Worm (Caenorhabditis elegans) whole organism, L3 larva: ENCODE results near the gene cdgs-1.

Experiments used
- R02D3.7 ChIP-seq: fragments of 150-350 bp; optimal IDR thresholded peaks from 2 replicates; lab custom pipeline; 2014; ENCODE audit warnings: missing biosample characterization, missing genetic modification characterization
- ZK546.5 ChIP-seq: sonication (generic microtip); optimal IDR thresholded peaks from 2 replicates; lab custom pipeline; 2017; ENCODE audit warnings: missing biosample characterization, missing genetic modification characterization
- aly-2 ChIP-seq: fragments of 150-350 bp; optimal IDR thresholded peaks from 2 replicates; lab custom pipeline; 2014; ENCODE audit warnings: missing biosample characterization, missing genetic modification characterization
- ama-1 ChIP-seq: fragments of 150-350 bp; optimal IDR thresholded peaks from 2 replicates; lab custom pipeline; 2018
- ceh-16 ChIP-seq: sonication (generic microtip); optimal IDR thresholded peaks from 2 replicates; lab custom pipeline; 2017; ENCODE audit warnings: missing biosample characterization, missing genetic modification characterization
- ceh-28 ChIP-seq: fragments of 150-350 bp; optimal IDR thresholded peaks from 2 replicates; lab custom pipeline; 2014; ENCODE audit warnings: missing biosample characterization, missing genetic modification reagents, missing genetic modification characterization
- ceh-82 ChIP-seq: fragments of 150-350 bp; optimal IDR thresholded peaks from 2 replicates; lab custom pipeline; 2014; ENCODE audit warnings: missing biosample characterization, missing genetic modification characterization
- ceh-9 ChIP-seq: sonication (generic microtip); optimal IDR thresholded peaks from 2 replicates; lab custom pipeline; 2018; ENCODE audit warnings: missing biosample characterization, missing genetic modification characterization
- daf-12 ChIP-seq: fragments of 150-350 bp; optimal IDR thresholded peaks from 2 replicates; lab custom pipeline; 2014; ENCODE audit warnings: missing biosample characterization, missing genetic modification reagents, missing genetic modification characterization
- egl-27 ChIP-seq: sonication (generic microtip); optimal IDR thresholded peaks from 4 replicates; lab custom pipeline; 2017; ENCODE audit warnings: missing biosample characterization, missing genetic modification reagents, missing genetic modification characterization
- egl-5 ChIP-seq: fragments of 150-350 bp; optimal IDR thresholded peaks from 2 replicates; lab custom pipeline; 2017; ENCODE audit warnings: missing biosample characterization, missing genetic modification reagents, missing genetic modification characterization, inconsistent platforms
- elt-1 ChIP-seq: fragments of 150-350 bp; optimal IDR thresholded peaks from 2 replicates; lab custom pipeline; 2014; ENCODE audit warnings: missing biosample characterization, missing genetic modification characterization
- elt-2 ChIP-seq: sonication (generic microtip); optimal IDR thresholded peaks from 2 replicates; lab custom pipeline; 2016; ENCODE audit warnings: missing genetic modification reagents, mild to moderate bottlenecking, missing genetic modification characterization, missing compliant biosample characterization
- elt-3 ChIP-seq, 3 experiments: fragments of 150-350 bp in 1 of 3; sonication (generic microtip) in 2 of 3; optimal IDR thresholded peaks; 2 replicates in 2 of 3; 4 replicates in 1 of 3; lab custom pipeline; 2014 to 2017; ENCODE audit warnings: missing biosample characterization in 3 of 3, missing genetic modification characterization in 3 of 3
- eor-1 ChIP-seq, 2 experiments: fragments of 150-350 bp; optimal IDR thresholded peaks; 2 replicates each; lab custom pipeline; 2014 to 2018; ENCODE audit warnings: missing biosample characterization in 2 of 2, missing genetic modification characterization in 2 of 2
- fkh-10 ChIP-seq: sonication (generic microtip); optimal IDR thresholded peaks from 2 replicates; lab custom pipeline; 2017; ENCODE audit warnings: missing biosample characterization, missing genetic modification reagents, missing genetic modification characterization
- fkh-2 ChIP-seq: fragments of 150-350 bp; optimal IDR thresholded peaks from 2 replicates; lab custom pipeline; 2014; ENCODE audit warnings: missing biosample characterization, missing genetic modification reagents, missing genetic modification characterization
- fos-1 ChIP-seq: fragments of 150-350 bp; optimal IDR thresholded peaks from 2 replicates; lab custom pipeline; 2014; ENCODE audit warnings: missing biosample characterization, missing genetic modification characterization
- hmg-11 ChIP-seq: sonication (generic microtip); optimal IDR thresholded peaks from 2 replicates; lab custom pipeline; 2016; ENCODE audit warnings: missing genetic modification characterization, missing compliant biosample characterization
- jun-1 ChIP-seq: fragments of 150-350 bp; optimal IDR thresholded peaks from 2 replicates; lab custom pipeline; 2014; ENCODE audit warnings: missing biosample characterization, missing genetic modification reagents, missing genetic modification characterization
- lin-15B ChIP-seq: fragments of 150-350 bp; optimal IDR thresholded peaks from 2 replicates; lab custom pipeline; 2014; ENCODE audit warnings: missing biosample characterization, missing genetic modification characterization
- lin-39 ChIP-seq: fragments of 150-350 bp; optimal IDR thresholded peaks from 2 replicates; lab custom pipeline; 2018; ENCODE audit warnings: missing biosample characterization, missing genetic modification reagents, missing genetic modification characterization
- lsy-12 ChIP-seq: sonication (generic microtip); optimal IDR thresholded peaks from 2 replicates; lab custom pipeline; 2016; ENCODE audit warnings: mild to moderate bottlenecking, missing genetic modification characterization, missing compliant biosample characterization
- mdl-1 ChIP-seq: fragments of 150-350 bp; optimal IDR thresholded peaks from 2 replicates; lab custom pipeline; 2014; ENCODE audit warnings: missing biosample characterization, missing genetic modification characterization
- mml-1 ChIP-seq: fragments of 150-350 bp; sonication (generic microtip); optimal IDR thresholded peaks from 3 replicates; lab custom pipeline; 2014; ENCODE audit warnings: missing biosample characterization, missing genetic modification characterization
- nfya-1 ChIP-seq: sonication (generic microtip); optimal IDR thresholded peaks from 2 replicates; lab custom pipeline; 2017; ENCODE audit warnings: missing genetic modification characterization, mild to moderate bottlenecking, missing compliant biosample characterization, antibody characterized with exemption, moderate library complexity; ENCODE audit not compliant: insufficient read depth
- nhr-11 ChIP-seq: fragments of 150-350 bp; optimal IDR thresholded peaks from 2 replicates; lab custom pipeline; 2014; ENCODE audit warnings: missing biosample characterization, missing genetic modification characterization
- nhr-12 ChIP-seq: fragments of 150-350 bp; optimal IDR thresholded peaks from 2 replicates; lab custom pipeline; 2014; ENCODE audit warnings: missing biosample characterization, missing genetic modification characterization
- nhr-23 ChIP-seq: fragments of 150-350 bp; optimal IDR thresholded peaks from 2 replicates; lab custom pipeline; 2014; ENCODE audit warnings: missing biosample characterization, missing genetic modification reagents, missing genetic modification characterization
- nhr-237 ChIP-seq: fragments of 150-350 bp; optimal IDR thresholded peaks from 2 replicates; lab custom pipeline; 2014; ENCODE audit warnings: missing biosample characterization, missing genetic modification characterization
- nhr-25 ChIP-seq: sonication (generic microtip); optimal IDR thresholded peaks from 2 replicates; lab custom pipeline; 2017; ENCODE audit warnings: missing biosample characterization, missing genetic modification characterization
- nhr-28 ChIP-seq: fragments of 150-350 bp; optimal IDR thresholded peaks from 2 replicates; lab custom pipeline; 2014; ENCODE audit warnings: missing biosample characterization, missing genetic modification characterization
- nhr-43 ChIP-seq: sonication (generic microtip); optimal IDR thresholded peaks from 2 replicates; lab custom pipeline; 2016; ENCODE audit warnings: mild to moderate bottlenecking, missing genetic modification characterization, missing compliant biosample characterization; ENCODE audit not compliant: poor library complexity, severe bottlenecking
- nhr-67 ChIP-seq: fragments of 150-350 bp; optimal IDR thresholded peaks from 2 replicates; lab custom pipeline; 2014; ENCODE audit warnings: missing biosample characterization, missing genetic modification characterization
- nhr-76 ChIP-seq: fragments of 150-350 bp; sonication (generic microtip); optimal IDR thresholded peaks from 5 replicates; lab custom pipeline; 2014; ENCODE audit warnings: missing biosample characterization, missing genetic modification characterization
- nhr-77 ChIP-seq: fragments of 150-350 bp; optimal IDR thresholded peaks from 2 replicates; lab custom pipeline; 2014; ENCODE audit warnings: missing biosample characterization, missing genetic modification characterization
- pha-4 ChIP-seq: fragments of 150-350 bp; optimal IDR thresholded peaks from 2 replicates; lab custom pipeline; 2014; ENCODE audit warnings: missing biosample characterization, missing genetic modification reagents, missing genetic modification characterization
- pqm-1 ChIP-seq: fragments of 150-350 bp; optimal IDR thresholded peaks from 2 replicates; lab custom pipeline; 2017; ENCODE audit warnings: missing biosample characterization, missing genetic modification characterization, inconsistent platforms
- sea-2 ChIP-seq: fragments of 150-350 bp; sonication (generic microtip); optimal IDR thresholded peaks from 4 replicates; lab custom pipeline; 2014; ENCODE audit warnings: missing biosample characterization, missing genetic modification reagents, missing genetic modification characterization
- skn-1 ChIP-seq: fragments of 150-350 bp; optimal IDR thresholded peaks from 2 replicates; lab custom pipeline; 2014; ENCODE audit warnings: missing biosample characterization, missing genetic modification characterization
- snpc-4 ChIP-seq: fragments of 150-350 bp; optimal IDR thresholded peaks from 2 replicates; lab custom pipeline; 2014; ENCODE audit warnings: missing biosample characterization, missing genetic modification characterization
- tbx-2 ChIP-seq: sonication (generic microtip); optimal IDR thresholded peaks from 2 replicates; lab custom pipeline; 2016; ENCODE audit warnings: mild to moderate bottlenecking, missing genetic modification characterization, missing compliant biosample characterization
- unc-39 ChIP-seq: sonication (generic microtip); optimal IDR thresholded peaks from 4 replicates; lab custom pipeline; 2017; ENCODE audit warnings: missing biosample characterization, missing genetic modification characterization
- unc-62 ChIP-seq: fragments of 150-350 bp; sonication (generic microtip); optimal IDR thresholded peaks from 4 replicates; lab custom pipeline; 2014; ENCODE audit warnings: missing biosample characterization, missing genetic modification reagents, missing genetic modification characterization
- zag-1 ChIP-seq: fragments of 150-350 bp; optimal IDR thresholded peaks from 2 replicates; lab custom pipeline; 2014; ENCODE audit warnings: missing biosample characterization, missing genetic modification characterization
- ztf-11 ChIP-seq: fragments of 150-350 bp; optimal IDR thresholded peaks from 2 replicates; lab custom pipeline; 2014; ENCODE audit warnings: missing biosample characterization, missing genetic modification characterization
- ztf-4 ChIP-seq: fragments of 150-350 bp; optimal IDR thresholded peaks from 2 replicates; lab custom pipeline; 2014; ENCODE audit warnings: missing biosample characterization, missing genetic modification characterization

cdgs-1 gene

DNA sequence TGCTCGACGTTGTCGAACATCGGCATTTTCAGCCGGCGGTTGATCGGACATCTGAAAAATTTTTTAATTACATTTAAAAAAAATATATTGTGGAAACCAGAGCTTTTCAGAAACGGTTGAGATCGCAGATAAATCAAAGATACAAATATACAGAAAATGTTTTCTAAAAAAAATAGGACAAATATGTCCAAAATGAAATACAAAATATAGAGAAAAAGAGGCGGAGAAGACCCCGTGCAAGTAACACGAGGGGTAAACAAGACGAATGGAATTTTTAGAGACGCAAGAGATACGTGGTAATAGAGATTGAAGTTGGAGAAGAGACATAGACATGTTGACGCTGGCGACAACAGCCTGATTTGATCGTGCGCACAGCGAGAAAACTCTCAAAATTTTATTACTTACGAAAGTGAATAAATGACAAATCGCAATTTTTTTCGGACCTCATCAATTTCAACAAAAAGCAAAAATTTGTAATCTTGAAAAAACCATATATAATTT lies at the start of gene cdgs-1:
cdgs-1 (minus strand) TSS at position 51 of the 501 bp plus-strand sequence.
- TF ChIP-seq skn-1 (tag; lab: Kevin White, UChicago) (no peak), elt-2 (tag; lab: Kevin White, UChicago) (peak; percentile 27), ztf-4 (tag; lab: Kevin White, UChicago) (no peak), eor-1 (tag; optimal IDR thresholded peaks at IDR 0.05; lab: Kevin White, UChicago) (no peak), nhr-77 (tag; lab: Kevin White, UChicago) (no peak), nfya-1 (peak; percentile 69), R02D3.7 (no peak), elt-1 (tag; lab: Kevin White, UChicago) (no peak), elt-3 (tag; optimal IDR thresholded peaks at IDR 0.05; lab: Kevin White, UChicago) (no peak), fos-1 (tag; lab: Kevin White, UChicago) (no peak), snpc-4 (peak; percentile 49), tbx-2 (tag; lab: Kevin White, UChicago) (no peak), ceh-82 (tag; lab: Kevin White, UChicago) (no peak), unc-62 (GFP tag; lab: Kevin White, UChicago) (no peak), ceh-16 (tag; lab: Kevin White, UChicago) (no peak), daf-12 (tag; lab: Kevin White, UChicago) (no peak), jun-1 (tag; lab: Kevin White, UChicago) (no peak), nhr-76 (tag; lab: Kevin White, UChicago) (no peak), fkh-2 (tag; lab: Kevin White, UChicago) (peak; percentile 55), ZK546.5 (tag; lab: Kevin White, UChicago) (no peak), nhr-25 (tag; lab: Kevin White, UChicago) (no peak), hmg-11 (no peak), mml-1 (tag; lab: Kevin White, UChicago) (no peak), nhr-23 (no peak), unc-39 (tag; lab: Kevin White, UChicago) (no peak), nhr-28 (no peak), fkh-10 (GFP tag; lab: Kevin White, UChicago) (peak; percentile 72), ztf-11 (tag; lab: Kevin White, UChicago) (no peak), nhr-12 (tag; lab: Kevin White, UChicago) (no peak), lin-39 (tag; lab: Kevin White, UChicago) (no peak), nhr-237 (tag; lab: Kevin White, UChicago) (no peak), egl-27 (tag; lab: Kevin White, UChicago) (no peak), ama-1 (lab: Kevin White, UChicago) (no peak), aly-2 (tag; lab: Kevin White, UChicago) (no peak), mdl-1 (tag; lab: Kevin White, UChicago) (peak; percentile 26), nhr-11 (tag; lab: Kevin White, UChicago) (no peak), egl-5 (peak; percentile 58), pha-4 (tag; lab: Kevin White, UChicago) (peak; percentile 84), ceh-28 (tag; lab: Kevin White, UChicago) (no peak), nhr-43 (tag; lab: Kevin White, UChicago) (no peak), ceh-9 (tag; lab: Kevin White, UChicago) (no peak), sea-2 (no peak), pqm-1 (tag; lab: Kevin White, UChicago) (peak; percentile 1), lin-15B (tag; lab: Kevin White, UChicago) (no peak), nhr-67 (tag; lab: Kevin White, UChicago) (no peak), zag-1 (tag; lab: Kevin White, UChicago) (no peak), lsy-12 (tag; lab: Kevin White, UChicago) (no peak)
